Fruit fly (Drosophila melanogaster) whole organism, embryonic: ENCODE results near the gene CG31800.

Source experiments
- CG13296 ChIP-seq: fragments of 200-800 bp; sonication (Bioruptor generic); optimal IDR thresholded peaks from 3 replicates; lab custom pipeline; 2018; ENCODE audit warnings: missing biosample characterization, mild to moderate bottlenecking, missing genetic modification characterization
- CG14965 ChIP-seq: fragments of 200-800 bp; sonication (Bioruptor generic); optimal IDR thresholded peaks from 2 replicates; lab custom pipeline; 2016; ENCODE audit warnings: missing biosample characterization, missing genetic modification characterization, borderline replicate concordance
- CG17186 ChIP-seq: fragments of 200-800 bp; sonication (Bioruptor generic); optimal IDR thresholded peaks from 3 replicates; lab custom pipeline; 2017; ENCODE audit warnings: missing biosample characterization, missing genetic modification reagents, missing genetic modification characterization
- CG18476 ChIP-seq: fragments of 200-800 bp; sonication (Bioruptor generic); optimal IDR thresholded peaks from 2 replicates; lab custom pipeline; 2016; ENCODE audit warnings: missing biosample characterization, mild to moderate bottlenecking, missing genetic modification characterization
- CG6791 ChIP-seq: fragments of 200-800 bp; sonication (Bioruptor generic); IDR thresholded peaks from 3 replicates; pipeline ENCODE4 v1.3.6; 2022; ENCODE audit warnings: missing biosample characterization, missing genetic modification characterization; ENCODE audit not compliant: partially characterized antibody
- Ets65A ChIP-seq: fragments of 200-800 bp; sonication (Bioruptor generic); peaks from one replicate; lab custom pipeline; 2016; ENCODE audit warnings: missing biosample characterization, missing genetic modification characterization
- HLH4C ChIP-seq: fragments of 200-800 bp; sonication (Bioruptor generic); IDR thresholded peaks from 3 replicates; pipeline ENCODE4 v1.3.6; 2022; ENCODE audit warnings: missing biosample characterization, missing genetic modification characterization; ENCODE audit not compliant: partially characterized antibody
- Mrtf ChIP-seq: fragments of 200-800 bp; sonication (Bioruptor generic); IDR thresholded peaks from 3 replicates; pipeline ENCODE4 v1.3.6; 2022; ENCODE audit warnings: missing biosample characterization, missing genetic modification characterization
- Six4 ChIP-seq: fragments of 200-800 bp; sonication (Bioruptor generic); optimal IDR thresholded peaks from 2 replicates; lab custom pipeline; 2016; ENCODE audit warnings: missing biosample characterization, missing genetic modification characterization
- dan ChIP-seq: fragments of 200-800 bp; sonication (Bioruptor generic); IDR thresholded peaks from 2 replicates; pipeline ENCODE4 v1.3.6; 2022; ENCODE audit warnings: missing biosample characterization, missing genetic modification characterization
- nom ChIP-seq: fragments of 200-800 bp; sonication (Bioruptor generic); optimal IDR thresholded peaks from 2 replicates; lab custom pipeline; 2017; ENCODE audit warnings: missing biosample characterization, missing genetic modification characterization, mild to moderate bottlenecking, moderate library complexity, missing genetic modification reagents
- sens ChIP-seq: fragments of 200-800 bp; sonication (Bioruptor generic); peaks from one replicate; lab custom pipeline; 2016; ENCODE audit warnings: missing biosample characterization, missing genetic modification characterization

The CG31800 gene

dm6 chr2L:18985201-18986124 is 48.9 kb downstream of the CG31800 start (continued):
- no peak for TF ChIP-seq CG13296 (GFP tag; lab: Kevin White, UChicago)
- TF ChIP-seq Ets65A (GFP tag; lab: Kevin White, UChicago) = peak; percentile 8
- TF ChIP-seq Mrtf (GFP tag; lab: Robert Waterston, UW) = 0 out of 3 replicates have a peak, but pooled peaks have one; percentile 15
- no peak for TF ChIP-seq CG18476 (GFP tag; lab: Kevin White, UChicago)
- TF ChIP-seq dan (GFP tag; lab: Robert Waterston, UW) = no peak

- TF ChIP-seq HLH4C = no peak
- TF ChIP-seq Ets65A (GFP tag; lab: Kevin White, UChicago) = peak; percentile 20
- peak; percentile 24 for TF ChIP-seq nom (GFP tag; lab: Kevin White, UChicago)
- no peak for TF ChIP-seq Six4 (GFP tag; lab: Kevin White, UChicago)
- no peak for TF ChIP-seq CG6791 (GFP tag; lab: Robert Waterston, UW)
- no peak for TF ChIP-seq CG14965 (GFP tag; lab: Kevin White, UChicago)
- TF ChIP-seq sens (GFP tag; lab: Kevin White, UChicago) = peak; percentile 65
- no peak for TF ChIP-seq CG17186 (GFP tag; lab: Kevin White, UChicago)
Measured at dm6 chr2L:18984158-18984557, 50.2 kb downstream of the CG31800 start.
